Fruit fly (Drosophila melanogaster) whole organism, embryonic: ENCODE results near the gene CG31178.

Source experiments
- Ada2b ChIP-seq: fragments of 200-800 bp; sonication (Bioruptor generic); IDR thresholded peaks from 2 replicates; pipeline ENCODE4 v1.3.6; 2022; ENCODE audit warnings: missing biosample characterization, missing genetic modification characterization
- Atf6 ChIP-seq: fragments of 200-800 bp; sonication (Bioruptor generic); IDR thresholded peaks from 2 replicates; pipeline ENCODE4 v1.3.6; 2022; ENCODE audit warnings: missing biosample characterization, missing genetic modification characterization
- Bgb ChIP-seq: fragments of 200-800 bp; sonication (Bioruptor generic); IDR thresholded peaks from 2 replicates; pipeline ENCODE4 v1.3.6; 2022; ENCODE audit warnings: missing biosample characterization, missing genetic modification characterization; ENCODE audit not compliant: partially characterized antibody
- CG10431 ChIP-seq: fragments of 200-800 bp; sonication (Bioruptor generic); optimal IDR thresholded peaks from 3 replicates; lab custom pipeline; 2018; ENCODE audit warnings: missing biosample characterization, mild to moderate bottlenecking, missing genetic modification characterization
- CG11247 ChIP-seq: fragments of 200-800 bp; sonication (Bioruptor generic); IDR thresholded peaks from 2 replicates; pipeline ENCODE4 v1.3.6; 2022; ENCODE audit warnings: missing biosample characterization, missing genetic modification characterization
- CG1233 ChIP-seq: fragments of 200-800 bp; sonication (Bioruptor generic); optimal IDR thresholded peaks from 4 replicates; lab custom pipeline; 2018; ENCODE audit warnings: missing biosample characterization, mild to moderate bottlenecking, missing genetic modification characterization
- CG13894 ChIP-seq: fragments of 200-800 bp; sonication (Bioruptor generic); optimal IDR thresholded peaks from 3 replicates; lab custom pipeline; 2018; ENCODE audit warnings: missing biosample characterization, mild to moderate bottlenecking, missing genetic modification characterization, moderate library complexity
- CG14014 ChIP-seq: fragments of 200-800 bp; sonication (Bioruptor generic); IDR thresholded peaks from 2 replicates; pipeline ENCODE4 v1.3.6; 2022; ENCODE audit warnings: missing biosample characterization, missing genetic modification characterization
- CG14441 ChIP-seq: fragments of 200-800 bp; sonication (Bioruptor generic); IDR thresholded peaks from 2 replicates; pipeline ENCODE4 v1.3.6; 2022; ENCODE audit warnings: missing biosample characterization, missing genetic modification characterization
- CG15269 ChIP-seq: fragments of 200-800 bp; sonication (Bioruptor generic); optimal IDR thresholded peaks from 2 replicates; lab custom pipeline; 2018; ENCODE audit warnings: missing biosample characterization, mild to moderate bottlenecking, missing genetic modification characterization, moderate library complexity
- CG1529 ChIP-seq: fragments of 200-800 bp; sonication (Bioruptor generic); optimal IDR thresholded peaks from 3 replicates; lab custom pipeline; 2018; ENCODE audit warnings: missing biosample characterization, missing genetic modification characterization
- CG15514 ChIP-seq: fragments of 200-800 bp; sonication (Bioruptor generic); optimal IDR thresholded peaks from 3 replicates; lab custom pipeline; 2017; ENCODE audit warnings: missing biosample characterization, missing genetic modification characterization, mild to moderate bottlenecking, moderate library complexity, missing genetic modification reagents
- CG16863 ChIP-seq: fragments of 200-800 bp; sonication (Bioruptor generic); optimal IDR thresholded peaks from 3 replicates; lab custom pipeline; 2016; ENCODE audit warnings: missing biosample characterization, missing genetic modification characterization
- CG17912 ChIP-seq: fragments of 200-800 bp; sonication (Bioruptor generic); optimal IDR thresholded peaks from 2 replicates; lab custom pipeline; 2018; ENCODE audit warnings: missing biosample characterization, mild to moderate bottlenecking, missing genetic modification characterization
- CG1792 ChIP-seq: fragments of 200-800 bp; sonication (Bioruptor generic); optimal IDR thresholded peaks from 2 replicates; lab custom pipeline; 2016; ENCODE audit warnings: missing biosample characterization, missing genetic modification characterization
- CG18619 ChIP-seq: fragments of 200-800 bp; sonication (Bioruptor generic); optimal IDR thresholded peaks from 3 replicates; lab custom pipeline; 2017; ENCODE audit warnings: missing biosample characterization, mild to moderate bottlenecking, missing genetic modification characterization
- CG2202 ChIP-seq: fragments of 200-800 bp; sonication (Bioruptor generic); optimal IDR thresholded peaks from 2 replicates; lab custom pipeline; 2018; ENCODE audit warnings: missing biosample characterization, mild to moderate bottlenecking, missing genetic modification characterization
- CG2678 ChIP-seq: fragments of 200-800 bp; sonication (Bioruptor generic); optimal IDR thresholded peaks from 3 replicates; lab custom pipeline; 2019; ENCODE audit warnings: missing biosample characterization, mild to moderate bottlenecking, missing genetic modification characterization, moderate library complexity
- CG3995 ChIP-seq: fragments of 200-800 bp; sonication (Bioruptor generic); optimal IDR thresholded peaks from 3 replicates; lab custom pipeline; 2016; ENCODE audit warnings: missing biosample characterization, missing genetic modification characterization
- CG4820 ChIP-seq: fragments of 200-800 bp; sonication (Bioruptor generic); optimal IDR thresholded peaks from 3 replicates; lab custom pipeline; 2016; ENCODE audit warnings: missing biosample characterization, missing genetic modification characterization
- CG6791 ChIP-seq: fragments of 200-800 bp; sonication (Bioruptor generic); IDR thresholded peaks from 3 replicates; pipeline ENCODE4 v1.3.6; 2022; ENCODE audit warnings: missing biosample characterization, missing genetic modification characterization; ENCODE audit not compliant: partially characterized antibody
- CG9609 ChIP-seq: fragments of 200-800 bp; sonication (Bioruptor generic); optimal IDR thresholded peaks from 3 replicates; lab custom pipeline; 2016; ENCODE audit warnings: missing biosample characterization, missing genetic modification characterization
- CkIIα-i1 ChIP-seq: fragments of 200-800 bp; sonication (Bioruptor generic); IDR thresholded peaks from 2 replicates; pipeline ENCODE4 v1.3.6; 2022; ENCODE audit warnings: missing biosample characterization, missing genetic modification characterization
- Dbx ChIP-seq: fragments of 200-800 bp; sonication (Bioruptor generic); IDR thresholded peaks from 3 replicates; pipeline ENCODE4 v1.3.6; 2022; ENCODE audit warnings: missing biosample characterization, missing genetic modification characterization
- Deaf1 ChIP-seq: fragments of 200-800 bp; optimal IDR thresholded peaks from 3 replicates; lab custom pipeline; 2019; ENCODE audit warnings: missing biosample characterization, mild to moderate bottlenecking, missing genetic modification characterization, moderate library complexity
- Dip3 ChIP-seq: fragments of 200-800 bp; sonication (Bioruptor generic); optimal IDR thresholded peaks from 3 replicates; lab custom pipeline; 2016; ENCODE audit warnings: missing biosample characterization, missing genetic modification characterization
- E2f1 ChIP-seq: fragments of 200-800 bp; sonication (Bioruptor generic); IDR thresholded peaks from 2 replicates; pipeline ENCODE4 v1.3.6; 2022; ENCODE audit warnings: missing biosample characterization, missing genetic modification characterization
- Neu2 ChIP-seq: fragments of 200-800 bp; sonication (Bioruptor generic); optimal IDR thresholded peaks from 3 replicates; lab custom pipeline; 2016; ENCODE audit warnings: missing biosample characterization, missing genetic modification characterization, borderline replicate concordance
- YL-1 ChIP-seq: fragments of 200-800 bp; sonication (Bioruptor generic); optimal IDR thresholded peaks from 3 replicates; lab custom pipeline; 2017; ENCODE audit warnings: missing biosample characterization, mild to moderate bottlenecking, missing genetic modification characterization
- ash1 ChIP-seq: fragments of 200-800 bp; sonication (Bioruptor generic); optimal IDR thresholded peaks from 2 replicates; lab custom pipeline; 2018; ENCODE audit warnings: missing biosample characterization, mild to moderate bottlenecking, missing genetic modification characterization
- bcd ChIP-seq: fragments of 200-800 bp; sonication (Bioruptor generic); optimal IDR thresholded peaks from 2 replicates; lab custom pipeline; 2017; ENCODE audit warnings: missing biosample characterization, mild to moderate bottlenecking, missing genetic modification characterization
- chm ChIP-seq: fragments of 200-800 bp; sonication (Bioruptor generic); IDR thresholded peaks from 2 replicates; pipeline ENCODE4 v1.3.6; 2022; ENCODE audit warnings: missing biosample characterization, missing genetic modification characterization
- croc ChIP-seq: fragments of 200-800 bp; sonication (Bioruptor generic); conservative IDR thresholded peaks from 3 replicates; pipeline ENCODE4 v1.3.6; 2022; ENCODE audit warnings: missing biosample characterization, missing genetic modification characterization
- dimm ChIP-seq: fragments of 200-800 bp; sonication (Bioruptor generic); IDR thresholded peaks from 2 replicates; pipeline ENCODE4 v1.3.6; 2022; ENCODE audit warnings: missing biosample characterization, missing genetic modification characterization
- dmrt99B ChIP-seq: fragments of 200-800 bp; sonication (Bioruptor generic); optimal IDR thresholded peaks from 2 replicates; lab custom pipeline; 2018; ENCODE audit warnings: missing biosample characterization, mild to moderate bottlenecking, missing genetic modification characterization, moderate library complexity
- dysf ChIP-seq: fragments of 200-800 bp; sonication (Bioruptor generic); IDR thresholded peaks from 3 replicates; pipeline ENCODE4 v1.3.6; 2022; ENCODE audit warnings: missing biosample characterization, missing genetic modification characterization
- emc ChIP-seq: fragments of 200-800 bp; sonication (Bioruptor generic); optimal IDR thresholded peaks from 2 replicates; lab custom pipeline; 2016; ENCODE audit warnings: missing biosample characterization, missing genetic modification characterization
- fru ChIP-seq: fragments of >200 bp; optimal IDR thresholded peaks from 2 replicates; lab custom pipeline; 2017
- gem ChIP-seq: fragments of 200-800 bp; sonication (Bioruptor generic); optimal IDR thresholded peaks from 2 replicates; lab custom pipeline; 2019; ENCODE audit warnings: missing biosample characterization, mild to moderate bottlenecking, missing genetic modification characterization, moderate library complexity
- grau ChIP-seq: fragments of 200-800 bp; optimal IDR thresholded peaks from 3 replicates; lab custom pipeline; 2019; ENCODE audit warnings: missing biosample characterization, mild to moderate bottlenecking, missing genetic modification characterization, moderate library complexity
- gsb ChIP-seq: fragments of 200-800 bp; sonication (Bioruptor generic); IDR thresholded peaks from 2 replicates; pipeline ENCODE4 v1.3.6; 2022; ENCODE audit warnings: missing biosample characterization, missing genetic modification characterization
- ham ChIP-seq: fragments of 200-800 bp; sonication (Bioruptor generic); IDR thresholded peaks from 2 replicates; pipeline ENCODE4 v1.3.6; 2022; ENCODE audit warnings: missing biosample characterization, missing genetic modification characterization
- mirr ChIP-seq: fragments of 200-800 bp; sonication (Bioruptor generic); optimal IDR thresholded peaks from 3 replicates; lab custom pipeline; 2018; ENCODE audit warnings: missing biosample characterization, mild to moderate bottlenecking, missing genetic modification characterization
- mld ChIP-seq: fragments of 200-800 bp; sonication (Bioruptor generic); IDR thresholded peaks from 3 replicates; pipeline ENCODE4 v1.3.6; 2022; ENCODE audit warnings: missing biosample characterization, missing genetic modification characterization; ENCODE audit not compliant: partially characterized antibody
- pb ChIP-seq: fragments of 200-800 bp; sonication (Bioruptor generic); optimal IDR thresholded peaks from 3 replicates; lab custom pipeline; 2016; ENCODE audit warnings: missing biosample characterization, missing genetic modification characterization
- phol ChIP-seq: fragments of 200-800 bp; sonication (Bioruptor generic); optimal IDR thresholded peaks from 3 replicates; lab custom pipeline; 2018; ENCODE audit warnings: missing biosample characterization, mild to moderate bottlenecking, missing genetic modification characterization, moderate library complexity
- pita ChIP-seq: fragments of 200-800 bp; sonication (Bioruptor generic); optimal IDR thresholded peaks from 2 replicates; lab custom pipeline; 2017; ENCODE audit warnings: missing biosample characterization, mild to moderate bottlenecking, missing genetic modification characterization
- sens ChIP-seq: fragments of 200-800 bp; sonication (Bioruptor generic); peaks from one replicate; lab custom pipeline; 2016; ENCODE audit warnings: missing biosample characterization, missing genetic modification characterization
- shn ChIP-seq: fragments of 200-800 bp; sonication (Bioruptor generic); optimal IDR thresholded peaks from 3 replicates; lab custom pipeline; 2016; ENCODE audit warnings: missing biosample characterization, missing genetic modification characterization
- sim ChIP-seq: fragments of 200-800 bp; sonication (Bioruptor generic); IDR thresholded peaks from 2 replicates; pipeline ENCODE4 v1.3.6; 2022; ENCODE audit warnings: missing biosample characterization, missing genetic modification characterization
- sisA ChIP-seq: fragments of 200-800 bp; sonication (Bioruptor generic); IDR thresholded peaks from 2 replicates; pipeline ENCODE4 v1.3.6; 2022; ENCODE audit warnings: missing biosample characterization, missing genetic modification characterization
- slou ChIP-seq: fragments of 200-800 bp; sonication (Bioruptor generic); optimal IDR thresholded peaks from 3 replicates; lab custom pipeline; 2016; ENCODE audit warnings: missing biosample characterization, missing genetic modification characterization
- zfh2 ChIP-seq: fragments of 200-800 bp; sonication (Bioruptor generic); optimal IDR thresholded peaks from 2 replicates; lab custom pipeline; 2016; ENCODE audit warnings: missing biosample characterization, missing genetic modification characterization

CG31178 gene

dm6 chr3R:21864992-21865391 is 8.5 kb upstream of the CG31178 start, which contains the start of gene lsn (continued):
- peak; percentile 1 for TF ChIP-seq YL-1
- no peak for TF ChIP-seq chm (GFP tag; lab: Robert Waterston, UW)
- no peak for TF ChIP-seq dimm (GFP tag; lab: Robert Waterston, UW)
- no peak for TF ChIP-seq sim (GFP tag; lab: Robert Waterston, UW)
- no peak; the same call in 2 of the 3 replicates for TF ChIP-seq Dbx
- no peak for TF ChIP-seq Bgb (GFP tag; lab: Robert Waterston, UW)
- TF ChIP-seq sisA (GFP tag; lab: Robert Waterston, UW), result no peak
- no peak for TF ChIP-seq Dip3 (GFP tag; lab: Kevin White, UChicago)
- TF ChIP-seq dysf (GFP tag; lab: Robert Waterston, UW), result no peak
- TF ChIP-seq CG6791 (GFP tag; lab: Robert Waterston, UW), result no peak
- no peak for TF ChIP-seq dmrt99B (tag; lab: Kevin White, UChicago)
- TF ChIP-seq CG1233 (GFP tag; lab: Kevin White, UChicago), result no peak
- no peak for TF ChIP-seq zfh2
- no peak for TF ChIP-seq CG10431 (GFP tag; lab: Kevin White, UChicago)
- peak; percentile 45 for TF ChIP-seq CG1529
- TF ChIP-seq CG14014 (GFP tag; lab: Robert Waterston, UW), result peak; percentile 51; the same call in 1 of the 2 replicates
- TF ChIP-seq gem (tag; lab: Kevin White, UChicago), result peak; percentile 39
- no peak for TF ChIP-seq Neu2 (GFP tag; lab: Kevin White, UChicago)
- TF ChIP-seq Ada2b (GFP tag; lab: Robert Waterston, UW), result no peak
- no peak for TF ChIP-seq CG4820 (GFP tag; lab: Kevin White, UChicago)
- TF ChIP-seq grau, result peak; percentile 31
- TF ChIP-seq phol, result no peak
- no peak for TF ChIP-seq CG1792 (GFP tag; lab: Kevin White, UChicago)
- no peak for TF ChIP-seq CG13894
- no peak for TF ChIP-seq E2f1 (GFP tag; lab: Robert Waterston, UW)
- TF ChIP-seq CG9609 (GFP tag; lab: Kevin White, UChicago), result no peak
- TF ChIP-seq Atf6 (GFP tag; lab: Robert Waterston, UW), result 0 out of 2 replicates have a peak, but pooled peaks have one; percentile 30
- TF ChIP-seq ham (GFP tag; lab: Robert Waterston, UW), result no peak
- no peak for TF ChIP-seq mirr (GFP tag; lab: Kevin White, UChicago)
- no peak for TF ChIP-seq Deaf1 (tag; lab: Kevin White, UChicago)
- no peak for TF ChIP-seq CG16863 (GFP tag; lab: Kevin White, UChicago)
- peak; percentile 51 for TF ChIP-seq CG15514 (GFP tag; lab: Kevin White, UChicago)
- no peak for TF ChIP-seq emc (GFP tag; lab: Kevin White, UChicago)
- TF ChIP-seq bcd (GFP tag; lab: Kevin White, UChicago), result no peak
- TF ChIP-seq CG2678, result peak; percentile 37
- TF ChIP-seq gsb, result no peak
- no peak for TF ChIP-seq CG18619 (GFP tag; lab: Kevin White, UChicago)
- no peak for TF ChIP-seq CG11247 (GFP tag; lab: Robert Waterston, UW)
- TF ChIP-seq CG17912, result peak; percentile 27
- no peak for TF ChIP-seq fru (lab: Kevin White, UChicago)
- TF ChIP-seq CG15269 (tag; lab: Kevin White, UChicago), result peak; percentile 19
- TF ChIP-seq slou (GFP tag; lab: Kevin White, UChicago), result no peak
- TF ChIP-seq CG14441 (GFP tag; lab: Robert Waterston, UW), result no peak
- peak; percentile 49 for TF ChIP-seq sens (GFP tag; lab: Kevin White, UChicago)
- no peak for TF ChIP-seq shn (GFP tag; lab: Kevin White, UChicago)
- TF ChIP-seq pb (GFP tag; lab: Kevin White, UChicago), result no peak
- TF ChIP-seq ash1 (GFP tag; lab: Kevin White, UChicago), result no peak
- TF ChIP-seq mld, result no peak
- no peak for TF ChIP-seq pita (GFP tag; lab: Kevin White, UChicago)
- no peak for TF ChIP-seq CG3995 (GFP tag; lab: Kevin White, UChicago)
- TF ChIP-seq croc (GFP tag; lab: Robert Waterston, UW), result no peak
- TF ChIP-seq CG2202 (tag; lab: Kevin White, UChicago), result peak; percentile 51
- TF ChIP-seq CkIIα-i1 (GFP tag; lab: Robert Waterston, UW), result no peak
